Fruit fly (Drosophila melanogaster) whole organism, embryonic: ENCODE data around the gene Liprin-beta.

Source experiments
- Antp ChIP-seq: fragments of 200-800 bp; sonication (Bioruptor generic); optimal IDR thresholded peaks from 3 replicates; lab custom pipeline; 2016; ENCODE audit warnings: missing biosample characterization, missing genetic modification characterization
- Atf6 ChIP-seq: fragments of 200-800 bp; sonication (Bioruptor generic); IDR thresholded peaks from 2 replicates; pipeline ENCODE4 v1.3.6; 2022; ENCODE audit warnings: missing biosample characterization, missing genetic modification characterization
- Awh ChIP-seq: fragments of 200-800 bp; sonication (Bioruptor generic); IDR thresholded peaks from 2 replicates; pipeline ENCODE4, ENCODE4 v1.3.6; 2022; ENCODE audit warnings: missing biosample characterization, missing genetic modification characterization
- CG10274 ChIP-seq: fragments of 200-800 bp; sonication (Bioruptor generic); optimal IDR thresholded peaks from 3 replicates; lab custom pipeline; 2017; ENCODE audit warnings: missing biosample characterization, mild to moderate bottlenecking, missing genetic modification characterization
- CG10543 ChIP-seq: fragments of 200-800 bp; sonication (Bioruptor generic); optimal IDR thresholded peaks from 3 replicates; lab custom pipeline; 2017; ENCODE audit warnings: missing biosample characterization, mild to moderate bottlenecking, missing genetic modification characterization, moderate library complexity
- CG10959 ChIP-seq: fragments of 200-800 bp; sonication (Bioruptor generic); IDR thresholded peaks from 2 replicates; pipeline ENCODE4 v1.3.6; 2022; ENCODE audit warnings: missing biosample characterization, missing genetic modification characterization
- CG11560 ChIP-seq: fragments of 200-800 bp; sonication (Bioruptor generic); IDR thresholded peaks from 3 replicates; pipeline ENCODE4 v1.3.6; 2022; ENCODE audit warnings: missing biosample characterization, missing genetic modification characterization
- CG15514 ChIP-seq: fragments of 200-800 bp; sonication (Bioruptor generic); optimal IDR thresholded peaks from 3 replicates; lab custom pipeline; 2017; ENCODE audit warnings: missing biosample characterization, missing genetic modification characterization, mild to moderate bottlenecking, moderate library complexity, missing genetic modification reagents
- CG17186 ChIP-seq: fragments of 200-800 bp; sonication (Bioruptor generic); optimal IDR thresholded peaks from 3 replicates; lab custom pipeline; 2017; ENCODE audit warnings: missing biosample characterization, missing genetic modification reagents, missing genetic modification characterization
- CG17385 ChIP-seq: fragments of 200-800 bp; sonication (Bioruptor generic); optimal IDR thresholded peaks from 3 replicates; lab custom pipeline; 2018; ENCODE audit warnings: missing biosample characterization, mild to moderate bottlenecking, missing genetic modification characterization
- CG17802 ChIP-seq: fragments of 200-800 bp; sonication (Bioruptor generic); optimal IDR thresholded peaks from 2 replicates; lab custom pipeline; 2018; ENCODE audit warnings: missing biosample characterization, mild to moderate bottlenecking, missing genetic modification characterization, moderate library complexity
- CG18262 ChIP-seq: fragments of 200-800 bp; optimal IDR thresholded peaks from 3 replicates; lab custom pipeline; 2019; ENCODE audit warnings: missing biosample characterization, mild to moderate bottlenecking, missing genetic modification characterization, moderate library complexity
- CG18764 ChIP-seq: fragments of 200-800 bp; sonication (Bioruptor generic); optimal IDR thresholded peaks from 3 replicates; lab custom pipeline; 2016; ENCODE audit warnings: missing biosample characterization, missing genetic modification characterization
- CG30431 ChIP-seq: fragments of 200-800 bp; sonication (Bioruptor generic); optimal IDR thresholded peaks from 2 replicates; lab custom pipeline; 2017; ENCODE audit warnings: missing biosample characterization, missing genetic modification characterization
- CG3281 ChIP-seq: fragments of 200-800 bp; sonication (Bioruptor generic); optimal IDR thresholded peaks from 3 replicates; lab custom pipeline; 2017; ENCODE audit warnings: missing biosample characterization, mild to moderate bottlenecking, missing genetic modification characterization
- CG33557 ChIP-seq: fragments of 200-800 bp; sonication (Bioruptor generic); optimal IDR thresholded peaks from 2 replicates; lab custom pipeline; 2019; ENCODE audit warnings: missing biosample characterization, mild to moderate bottlenecking, missing genetic modification characterization, moderate library complexity
- CG3847 ChIP-seq: fragments of 200-800 bp; sonication (Bioruptor generic); IDR thresholded peaks from 2 replicates; pipeline ENCODE4 v1.3.6; 2022; ENCODE audit warnings: missing biosample characterization, missing genetic modification characterization
- CG5245 ChIP-seq: fragments of 200-800 bp; sonication (Bioruptor generic); optimal IDR thresholded peaks from 3 replicates; lab custom pipeline; 2016; ENCODE audit warnings: missing biosample characterization, missing genetic modification characterization
- CG6689 ChIP-seq: fragments of 200-800 bp; sonication (Bioruptor generic); IDR thresholded peaks from 2 replicates; pipeline ENCODE4 v1.3.6; 2022; ENCODE audit warnings: missing biosample characterization, missing genetic modification characterization
- CG8924 ChIP-seq: fragments of 200-800 bp; optimal IDR thresholded peaks from 3 replicates; lab custom pipeline; 2019; ENCODE audit warnings: missing biosample characterization, mild to moderate bottlenecking, missing genetic modification characterization, moderate library complexity
- CG8944 ChIP-seq: fragments of 200-800 bp; sonication (Bioruptor generic); optimal IDR thresholded peaks from 3 replicates; lab custom pipeline; 2016; ENCODE audit warnings: missing biosample characterization, missing genetic modification characterization
- CG9215 ChIP-seq: fragments of 200-800 bp; sonication (Bioruptor generic); IDR thresholded peaks from 2 replicates; pipeline ENCODE4 v1.3.6; 2022; ENCODE audit warnings: missing biosample characterization, missing genetic modification characterization
- CkIIα-i1 ChIP-seq: fragments of 200-800 bp; sonication (Bioruptor generic); IDR thresholded peaks from 2 replicates; pipeline ENCODE4 v1.3.6; 2022; ENCODE audit warnings: missing biosample characterization, missing genetic modification characterization
- CoRest ChIP-seq: fragments of 200-800 bp; sonication (Bioruptor generic); optimal IDR thresholded peaks from 3 replicates; lab custom pipeline; 2018; ENCODE audit warnings: missing biosample characterization, mild to moderate bottlenecking, missing genetic modification characterization, moderate library complexity
- E2f2 ChIP-seq: fragments of 200-800 bp; sonication (Bioruptor generic); IDR thresholded peaks from 2 replicates; pipeline ENCODE4 v1.3.6; 2022; ENCODE audit warnings: missing biosample characterization, missing genetic modification characterization
- Fer1 ChIP-seq: fragments of 200-800 bp; sonication (Bioruptor generic); optimal IDR thresholded peaks from 2 replicates; lab custom pipeline; 2017; ENCODE audit warnings: missing biosample characterization, mild to moderate bottlenecking, missing genetic modification characterization
- HLH3B ChIP-seq: fragments of 200-800 bp; sonication (Bioruptor generic); IDR thresholded peaks from 2 replicates; pipeline ENCODE4 v1.3.6; 2022; ENCODE audit warnings: missing biosample characterization, missing genetic modification characterization
- Hsf ChIP-seq: fragments of 200-800 bp; sonication (Bioruptor generic); optimal IDR thresholded peaks from 3 replicates; lab custom pipeline; 2016; ENCODE audit warnings: missing biosample characterization, missing genetic modification characterization
- Nf-YB ChIP-seq: fragments of 200-800 bp; sonication (Bioruptor generic); optimal IDR thresholded peaks from 3 replicates; lab custom pipeline; 2019; ENCODE audit warnings: missing biosample characterization, mild to moderate bottlenecking, missing genetic modification characterization, moderate library complexity
- Ptx1 ChIP-seq: fragments of 200-800 bp; sonication (Bioruptor generic); IDR thresholded peaks from 2 replicates; pipeline ENCODE4 v1.3.6; 2022; ENCODE audit warnings: missing biosample characterization, missing genetic modification characterization
- Sox102F ChIP-seq: fragments of 200-800 bp; sonication (Bioruptor generic); optimal IDR thresholded peaks from 2 replicates; lab custom pipeline; 2018; ENCODE audit warnings: missing biosample characterization, mild to moderate bottlenecking, missing genetic modification characterization, moderate library complexity
- Xrp1 ChIP-seq: fragments of 200-800 bp; sonication (Bioruptor generic); IDR thresholded peaks from 2 replicates; pipeline ENCODE4 v1.3.6; 2022; ENCODE audit warnings: missing biosample characterization, missing genetic modification characterization
- bcd ChIP-seq: fragments of 200-800 bp; sonication (Bioruptor generic); optimal IDR thresholded peaks from 2 replicates; lab custom pipeline; 2017; ENCODE audit warnings: missing biosample characterization, mild to moderate bottlenecking, missing genetic modification characterization
- dysf ChIP-seq: fragments of 200-800 bp; sonication (Bioruptor generic); IDR thresholded peaks from 3 replicates; pipeline ENCODE4 v1.3.6; 2022; ENCODE audit warnings: missing biosample characterization, missing genetic modification characterization
- exex ChIP-seq: fragments of 200-800 bp; sonication (Bioruptor generic); optimal IDR thresholded peaks from 4 replicates; lab custom pipeline; 2018; ENCODE audit warnings: missing biosample characterization, mild to moderate bottlenecking, missing genetic modification characterization, moderate library complexity
- her ChIP-seq: fragments of 200-800 bp; sonication (Bioruptor generic); optimal IDR thresholded peaks from 2 replicates; lab custom pipeline; 2016; ENCODE audit warnings: missing biosample characterization, missing genetic modification characterization
- ind ChIP-seq: fragments of 200-800 bp; sonication (Bioruptor generic); optimal IDR thresholded peaks from 3 replicates; lab custom pipeline; 2016; ENCODE audit warnings: missing biosample characterization, missing genetic modification characterization
- kah ChIP-seq: fragments of 200-800 bp; sonication (Bioruptor generic); optimal IDR thresholded peaks from 2 replicates; lab custom pipeline; 2018; ENCODE audit warnings: missing biosample characterization, mild to moderate bottlenecking, missing genetic modification characterization
- nerfin-1 ChIP-seq: fragments of 200-800 bp; sonication (Bioruptor generic); optimal IDR thresholded peaks from 3 replicates; lab custom pipeline; 2019; ENCODE audit warnings: missing biosample characterization, mild to moderate bottlenecking, missing genetic modification characterization, moderate library complexity
- odd ChIP-seq: fragments of 200-800 bp; sonication (Bioruptor generic); optimal IDR thresholded peaks from 2 replicates; lab custom pipeline; 2017; ENCODE audit warnings: missing biosample characterization, mild to moderate bottlenecking, missing genetic modification characterization
- pan ChIP-seq, 4 experiments: fragments of >200 bp in 3 of 4; fragments of 200-800 bp in 1 of 4; sonication (Bioruptor generic) in 1 of 4; optimal IDR thresholded peaks in 3 of 4; IDR thresholded peaks in 1 of 4; 2 replicates each; pipeline versions ENCODE4 v1.3.6 to Lab custom; 2017 to 2022; ENCODE audit warnings: missing biosample characterization in 2 of 4, missing genetic modification characterization in 2 of 4, mixed read lengths in 1 of 4
- pfk ChIP-seq: fragments of 200-800 bp; sonication (Bioruptor generic); optimal IDR thresholded peaks from 2 replicates; lab custom pipeline; 2018; ENCODE audit warnings: missing biosample characterization, mild to moderate bottlenecking, missing genetic modification characterization, moderate library complexity
- psq ChIP-seq: fragments of 200-800 bp; sonication (Bioruptor generic); optimal IDR thresholded peaks from 2 replicates; lab custom pipeline; 2017; ENCODE audit warnings: missing biosample characterization, missing genetic modification characterization
- row ChIP-seq: fragments of 200-800 bp; sonication (Bioruptor generic); IDR thresholded peaks from 3 replicates; pipeline ENCODE4 v1.3.6; 2022; ENCODE audit warnings: missing biosample characterization, missing genetic modification characterization
- slbo ChIP-seq: fragments of 200-800 bp; sonication (Bioruptor generic); IDR thresholded peaks from 2 replicates; pipeline ENCODE4 v1.3.6; 2022; ENCODE audit warnings: missing biosample characterization, missing genetic modification characterization
- slp2 ChIP-seq: fragments of 200-800 bp; sonication (Bioruptor generic); optimal IDR thresholded peaks from 2 replicates; lab custom pipeline; 2016; ENCODE audit warnings: missing biosample characterization, missing genetic modification characterization
- sob ChIP-seq: fragments of 200-800 bp; sonication (Bioruptor generic); IDR thresholded peaks from 2 replicates; pipeline ENCODE4 v1.3.6; 2022; ENCODE audit warnings: missing biosample characterization, missing genetic modification characterization
- sug ChIP-seq: fragments of 200-800 bp; optimal IDR thresholded peaks from 2 replicates; lab custom pipeline; 2019; ENCODE audit warnings: missing biosample characterization, mild to moderate bottlenecking, missing genetic modification characterization, moderate library complexity
- tio ChIP-seq: fragments of 200-800 bp; sonication (Bioruptor generic); optimal IDR thresholded peaks from 2 replicates; lab custom pipeline; 2017; ENCODE audit warnings: missing biosample characterization, missing genetic modification characterization, inconsistent platforms
- z ChIP-seq: fragments of 200-800 bp; sonication (Bioruptor generic); IDR thresholded peaks from 3 replicates; pipeline ENCODE4 v1.3.6; 2022; ENCODE audit warnings: missing biosample characterization, missing genetic modification characterization

Gene Liprin-beta

DNA sequence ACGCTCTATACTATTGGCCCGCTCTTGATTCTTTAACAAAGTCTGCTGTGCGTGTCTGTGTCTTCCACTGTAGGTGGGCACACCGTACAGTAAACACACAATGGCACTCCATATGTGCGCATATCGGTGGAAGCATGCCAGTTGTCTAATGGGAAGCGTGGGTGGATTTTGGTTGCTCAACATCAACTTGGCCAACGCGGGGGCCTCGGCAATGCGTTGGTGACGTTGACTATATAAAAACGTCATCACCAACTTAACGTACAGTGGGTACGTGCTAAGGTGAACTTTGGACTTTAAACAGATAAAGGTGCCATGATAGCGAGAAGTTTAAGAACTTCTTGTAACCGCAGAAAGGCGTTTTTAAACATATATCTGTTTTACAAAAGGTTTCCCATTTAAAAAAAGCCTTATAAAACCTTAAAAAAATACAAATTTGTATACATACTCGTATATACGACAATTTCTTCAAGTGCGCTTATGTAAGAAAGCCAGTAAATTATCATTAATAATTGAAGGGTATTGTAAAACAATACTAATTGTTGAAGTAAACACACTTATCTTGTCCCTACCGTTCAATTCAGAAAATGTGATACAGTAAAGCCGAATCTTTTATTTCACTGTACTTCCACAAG lies 33.3 kb upstream of the Liprin-beta start (continued):
- no peak for TF ChIP-seq slp2
- TF ChIP-seq pfk (GFP tag; lab: Kevin White, UChicago), result no peak
- TF ChIP-seq CG10274 (GFP tag; lab: Kevin White, UChicago), result peak; percentile 43
- TF ChIP-seq CG10959, result no peak
- peak; percentile 33; the same call in 1 of the 2 replicates for TF ChIP-seq Atf6 (GFP tag; lab: Robert Waterston, UW)
- TF ChIP-seq row (GFP tag; lab: Robert Waterston, UW), result peak; percentile 65
- no peak for TF ChIP-seq z (GFP tag; lab: Robert Waterston, UW)
- TF ChIP-seq tio, result no peak
- peak; percentile 65 for TF ChIP-seq Ptx1 (GFP tag; lab: Robert Waterston, UW)
- TF ChIP-seq CG5245 (GFP tag; lab: Kevin White, UChicago), result no peak
- TF ChIP-seq psq (GFP tag; lab: Kevin White, UChicago), result peak; percentile 5
- peak; percentile 16; the same call in 1 of the 2 replicates for TF ChIP-seq Xrp1 (GFP tag; lab: Robert Waterston, UW)
- TF ChIP-seq CkIIα-i1 (GFP tag; lab: Robert Waterston, UW), result no peak
- TF ChIP-seq CG30431 (GFP tag; lab: Kevin White, UChicago), result no peak
- TF ChIP-seq CG10543 (GFP tag; lab: Kevin White, UChicago), result peak; percentile 81
- TF ChIP-seq CG18262 (tag; lab: Kevin White, UChicago), result peak; percentile 39
- TF ChIP-seq CG17802 (tag; lab: Kevin White, UChicago), result no peak
- TF ChIP-seq sob (GFP tag; lab: Robert Waterston, UW), result peak; percentile 51; the same call in 1 of the 2 replicates
- TF ChIP-seq exex (tag; lab: Kevin White, UChicago), result peak; percentile 43
- TF ChIP-seq sug (tag; lab: Kevin White, UChicago), result peak; percentile 15
- TF ChIP-seq nerfin-1 (tag; lab: Kevin White, UChicago), result peak; percentile 7
- TF ChIP-seq Nf-YB (GFP tag; lab: Kevin White, UChicago), result peak; percentile 21
- TF ChIP-seq ind (GFP tag; lab: Kevin White, UChicago), result peak; percentile 55
- TF ChIP-seq Antp (GFP tag; lab: Kevin White, UChicago), result peak; percentile 19
- 0 out of 2 replicates have a peak, but pooled peaks have one; percentile 13 for TF ChIP-seq Awh (GFP tag; lab: Robert Waterston, UW)
- no peak; the same call in 1 of the 2 replicates for TF ChIP-seq CG3847
- peak; percentile 8 for TF ChIP-seq Fer1
- TF ChIP-seq dysf, result peak; percentile 68; the same call in 2 of the 3 replicates
- TF ChIP-seq kah (GFP tag; lab: Kevin White, UChicago), result no peak
- TF ChIP-seq pan (optimal IDR thresholded peaks at IDR 0.05; lab: Kevin White, UChicago), result no peak
- peak in 1 of 2 experiments; percentile 62 for TF ChIP-seq pan (GFP tag; optimal IDR thresholded peaks at IDR 0.05 in 1 of 2, IDR thresholded peaks at IDR 0.05 in 1 of 2)
- no peak for TF ChIP-seq CG33557
- TF ChIP-seq odd, result peak; percentile 21
- peak; percentile 42; the same call in 1 of the 2 replicates for TF ChIP-seq CG9215 (GFP tag; lab: Robert Waterston, UW)
- no peak for TF ChIP-seq CG11560 (tag; lab: Robert Waterston, UW)
- peak; percentile 23 for TF ChIP-seq Sox102F (GFP tag; lab: Kevin White, UChicago)
- TF ChIP-seq CoRest (tag; lab: Kevin White, UChicago), result peak; percentile 67
- peak; percentile 8 for TF ChIP-seq CG8944
- peak; percentile 58 for TF ChIP-seq bcd (GFP tag; lab: Kevin White, UChicago)
- TF ChIP-seq CG3281 (GFP tag; lab: Kevin White, UChicago), result peak; percentile 78
- peak; percentile 31 for TF ChIP-seq her
- TF ChIP-seq CG17385 (GFP tag; lab: Kevin White, UChicago), result peak; percentile 33
- peak; percentile 46 for TF ChIP-seq CG8924 (tag; lab: Kevin White, UChicago)
- peak; percentile 38 for TF ChIP-seq CG6689 (GFP tag; lab: Robert Waterston, UW)
- TF ChIP-seq E2f2 (GFP tag; lab: Robert Waterston, UW), result peak; percentile 20; the same call in 1 of the 2 replicates
- no peak for TF ChIP-seq CG17186
- TF ChIP-seq Hsf (GFP tag; lab: Kevin White, UChicago), result peak; percentile 38
- TF ChIP-seq slbo (GFP tag; lab: Robert Waterston, UW), result peak; percentile 69
- TF ChIP-seq CG15514 (GFP tag; lab: Kevin White, UChicago), result peak; percentile 40
- TF ChIP-seq HLH3B (GFP tag; lab: Robert Waterston, UW), result no peak
- TF ChIP-seq CG18764 (GFP tag; lab: Kevin White, UChicago), result peak; percentile 13
